Worm (Caenorhabditis elegans) whole organism, L1 larva: Measurements from ENCODE around the gene adm-4.
A peak's percentile ranks its signal among the peaks of the same experiment; 100 is the strongest.

Experiments used
- F16B12.6 ChIP-seq: fragments of 150-350 bp; optimal IDR thresholded peaks from 2 replicates; lab custom pipeline; 2014; ENCODE audit warnings: missing biosample characterization, missing genetic modification characterization
- aha-1 ChIP-seq: fragments of 150-350 bp; optimal IDR thresholded peaks from 2 replicates; lab custom pipeline; 2014; ENCODE audit warnings: missing biosample characterization, missing genetic modification characterization
- ceh-82 ChIP-seq, 3 experiments: fragments of 150-350 bp in 1 of 3; sonication (generic microtip) in 2 of 3; optimal IDR thresholded peaks; 2 replicates each; lab custom pipeline; 2014 to 2017; ENCODE audit warnings: missing biosample characterization in 3 of 3, missing genetic modification characterization in 3 of 3
- ceh-90 ChIP-seq: sonication (generic microtip); optimal IDR thresholded peaks from 2 replicates; lab custom pipeline; 2016; ENCODE audit warnings: missing genetic modification characterization, missing compliant biosample characterization
- efl-1 ChIP-seq, 4 experiments: fragments of 150-350 bp; optimal IDR thresholded peaks in 3 of 4; peaks in 1 of 4; 1 replicate in 1 of 4; 2 replicates in 3 of 4; lab custom pipeline; 2014; ENCODE audit warnings: missing biosample characterization in 2 of 4, missing genetic modification characterization in 2 of 4, missing genetic modification reagents in 2 of 4
- egl-27 ChIP-seq, 2 experiments: fragments of 150-350 bp in 1 of 2; sonication (generic microtip); optimal IDR thresholded peaks; 3 replicates each; lab custom pipeline; 2017 to 2018; ENCODE audit warnings: missing biosample characterization in 2 of 2, missing genetic modification characterization in 2 of 2, missing genetic modification reagents in 2 of 2
- fos-1 ChIP-seq: fragments of 150-350 bp; optimal IDR thresholded peaks from 2 replicates; lab custom pipeline; 2014; ENCODE audit warnings: missing biosample characterization, missing genetic modification characterization
- isw-1 ChIP-seq: fragments of 200-800 bp; sonication (Bioruptor generic); IDR thresholded peaks from 2 replicates; pipeline ENCODE4 v1.3.6; 2022; ENCODE audit warnings: missing genetic modification characterization, missing compliant biosample characterization
- jun-1 ChIP-seq: fragments of 150-350 bp; optimal IDR thresholded peaks from 2 replicates; lab custom pipeline; 2014; ENCODE audit warnings: missing biosample characterization, missing genetic modification reagents, missing genetic modification characterization
- lin-14 ChIP-seq: fragments of 200-800 bp; sonication (Bioruptor generic); optimal IDR thresholded peaks from 2 replicates; lab custom pipeline; 2018; ENCODE audit warnings: mild to moderate bottlenecking, missing genetic modification characterization, moderate library complexity, missing compliant biosample characterization
- lin-39 ChIP-seq: fragments of 150-350 bp; optimal IDR thresholded peaks from 2 replicates; lab custom pipeline; 2014; ENCODE audit warnings: missing biosample characterization, missing genetic modification reagents, missing genetic modification characterization
- lir-3 ChIP-seq: sonication (generic microtip); optimal IDR thresholded peaks from 2 replicates; lab custom pipeline; 2016; ENCODE audit warnings: mild to moderate bottlenecking, missing genetic modification characterization, moderate library complexity, missing compliant biosample characterization; ENCODE audit not compliant: poor library complexity
- mef-2 ChIP-seq: fragments of 150-350 bp; optimal IDR thresholded peaks from 2 replicates; lab custom pipeline; 2014; ENCODE audit warnings: missing biosample characterization, missing genetic modification characterization
- mep-1 ChIP-seq: fragments of 150-350 bp; optimal IDR thresholded peaks from 2 replicates; lab custom pipeline; 2014; ENCODE audit warnings: missing biosample characterization, missing genetic modification characterization
- nhr-77 ChIP-seq: fragments of 150-350 bp; optimal IDR thresholded peaks from 2 replicates; lab custom pipeline; 2014; ENCODE audit warnings: missing biosample characterization, missing genetic modification characterization
- nhr-85 ChIP-seq: sonication (generic microtip); peaks from one replicate; lab custom pipeline; 2016; ENCODE audit warnings: missing genetic modification characterization, inconsistent platforms, missing compliant biosample characterization
- nhr-90 ChIP-seq: sonication (generic microtip); optimal IDR thresholded peaks from 2 replicates; lab custom pipeline; 2016; ENCODE audit warnings: mild to moderate bottlenecking, missing genetic modification characterization, missing compliant biosample characterization; ENCODE audit not compliant: poor library complexity
- pag-3 ChIP-seq: sonication (generic microtip); optimal IDR thresholded peaks from 2 replicates; lab custom pipeline; 2017; ENCODE audit warnings: missing genetic modification characterization, mild to moderate bottlenecking, missing compliant biosample characterization, antibody characterized with exemption, borderline replicate concordance; ENCODE audit not compliant: insufficient read depth
- snu-23 ChIP-seq: sonication (generic microtip); optimal IDR thresholded peaks from 2 replicates; lab custom pipeline; 2016; ENCODE audit warnings: missing genetic modification characterization, missing compliant biosample characterization
- swsn-7 ChIP-seq: sonication (generic microtip); optimal IDR thresholded peaks from 2 replicates; lab custom pipeline; 2016; ENCODE audit warnings: missing genetic modification characterization, missing compliant biosample characterization
- tbx-2 ChIP-seq: sonication (generic microtip); optimal IDR thresholded peaks from 2 replicates; lab custom pipeline; 2016; ENCODE audit warnings: missing genetic modification characterization, missing compliant biosample characterization
- unc-30 ChIP-seq: sonication (generic microtip); optimal IDR thresholded peaks from 2 replicates; lab custom pipeline; 2017; ENCODE audit warnings: missing biosample characterization, missing genetic modification characterization
- unc-86 ChIP-seq: sonication (generic microtip); optimal IDR thresholded peaks from 2 replicates; lab custom pipeline; 2016; ENCODE audit warnings: missing genetic modification characterization, missing compliant biosample characterization
- zag-1 ChIP-seq: fragments of 150-350 bp; optimal IDR thresholded peaks from 2 replicates; lab custom pipeline; 2014; ENCODE audit warnings: missing biosample characterization, missing genetic modification characterization
- zip-4 ChIP-seq: fragments of 200-800 bp; sonication (Bioruptor generic); optimal IDR thresholded peaks from 2 replicates; lab custom pipeline; 2018; ENCODE audit warnings: mild to moderate bottlenecking, missing genetic modification characterization, moderate library complexity, missing compliant biosample characterization
- ztf-11 ChIP-seq, 2 experiments: sonication (generic microtip); optimal IDR thresholded peaks; 2 replicates each; lab custom pipeline; 2016 to 2017; ENCODE audit warnings: missing genetic modification characterization in 2 of 2, missing biosample characterization in 1 of 2, missing compliant biosample characterization in 1 of 2

Gene adm-4

DNA sequence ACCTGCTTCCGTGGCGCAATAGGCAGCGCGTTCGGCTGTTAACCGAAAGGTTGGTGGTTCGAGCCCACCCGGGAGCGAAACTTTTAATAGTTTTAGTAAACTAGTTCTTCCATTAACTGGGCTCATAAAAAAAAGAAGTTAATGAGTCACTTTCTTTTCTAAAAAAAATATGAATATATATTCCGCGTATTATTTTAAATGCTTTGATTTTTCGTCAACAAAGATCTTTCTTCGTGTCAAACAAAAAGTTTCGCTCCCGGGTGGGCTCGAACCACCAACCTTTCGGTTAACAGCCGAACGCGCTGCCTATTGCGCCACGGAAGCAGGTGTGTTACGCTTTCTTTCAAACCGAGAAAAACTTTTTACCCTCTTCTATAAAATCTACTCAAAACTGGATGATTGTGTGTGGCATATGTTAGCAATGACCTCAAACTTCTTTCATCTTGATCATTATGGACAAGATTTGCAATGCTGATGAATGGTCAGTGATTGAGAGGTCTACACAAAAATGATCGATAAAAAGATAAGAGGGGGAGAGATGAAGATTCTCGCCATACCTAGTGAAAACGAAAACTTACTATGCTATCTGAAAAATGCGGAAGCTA, 24.3 kb downstream of the adm-4 start (continued):
- peak; percentile 26 for TF ChIP-seq swsn-7 (tag; lab: Kevin White, UChicago)
- TF ChIP-seq zag-1 (tag; lab: Kevin White, UChicago): no peak
- TF ChIP-seq mef-2 (tag; lab: Kevin White, UChicago): no peak
- TF ChIP-seq lin-39 (tag; lab: Kevin White, UChicago): no peak
- TF ChIP-seq unc-30 (tag; lab: Kevin White, UChicago): no peak
- no peak for TF ChIP-seq ceh-90 (tag; lab: Kevin White, UChicago)
- TF ChIP-seq zip-4 (GFP tag; lab: Kevin White, UChicago): no peak
- TF ChIP-seq jun-1 (tag; lab: Kevin White, UChicago): no peak
- TF ChIP-seq lir-3 (tag; lab: Kevin White, UChicago): peak; percentile 19

DNA sequence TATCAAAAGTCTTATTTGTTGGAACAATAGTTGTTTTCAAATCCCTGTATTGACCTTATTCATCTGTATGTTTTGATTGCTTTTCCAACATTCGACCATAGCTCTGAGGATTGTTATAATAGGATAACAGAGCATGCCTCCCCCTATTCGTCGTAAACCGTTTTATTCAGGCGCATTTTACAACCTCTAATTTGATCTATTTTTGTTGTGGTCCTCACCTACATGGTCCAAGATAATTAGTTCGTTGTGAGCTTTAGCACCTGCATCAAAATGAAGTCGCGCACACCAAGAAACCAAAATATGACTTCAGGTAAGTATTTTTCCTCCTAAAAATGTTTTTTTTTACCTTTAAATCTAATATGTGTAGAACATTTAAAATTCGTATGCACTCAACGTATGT, 45.3 kb downstream of the adm-4 start, which contains the start of gene deg-1:
TSS of gene deg-1 (plus strand) at position 301 of the 400 bp plus-strand sequence.
- TF ChIP-seq mep-1 (tag; lab: Kevin White, UChicago): no peak
- no peak for TF ChIP-seq lin-14 (GFP tag; lab: Kevin White, UChicago)
- no peak for TF ChIP-seq aha-1 (tag; lab: Kevin White, UChicago)
- TF ChIP-seq pag-3 (tag; lab: Kevin White, UChicago): no peak
- no peak for TF ChIP-seq isw-1 (GFP tag; lab: Robert Waterston, UW)
- TF ChIP-seq egl-27 (tag; optimal IDR thresholded peaks at IDR 0.05; lab: Kevin White, UChicago): no peak
- no peak for TF ChIP-seq nhr-85
- no peak for TF ChIP-seq nhr-90 (tag; lab: Kevin White, UChicago)
- no peak for TF ChIP-seq tbx-2
- TF ChIP-seq ceh-82 (tag; optimal IDR thresholded peaks at IDR 0.05; lab: Kevin White, UChicago): no peak
- no peak for TF ChIP-seq fos-1 (tag; lab: Kevin White, UChicago)

- no peak for TF ChIP-seq snu-23
- no peak for TF ChIP-seq efl-1 (optimal IDR thresholded peaks at IDR 0.05; lab: Kevin White, UChicago)
- TF ChIP-seq efl-1 (GFP tag; optimal IDR thresholded peaks at IDR 0.05 in 1 of 2; lab: Kevin White, UChicago): peak in 1 of 2 experiments; percentile 63
Observed at ce11 chrX:7750084-7750483, 48.0 kb downstream of the adm-4 start.

- no peak for TF ChIP-seq ztf-11 (tag; optimal IDR thresholded peaks at IDR 0.05; lab: Kevin White, UChicago)
- no peak for TF ChIP-seq unc-86 (tag; lab: Kevin White, UChicago)
- TF ChIP-seq nhr-85: peak; percentile 65
- no peak for TF ChIP-seq F16B12.6 (tag; lab: Kevin White, UChicago)
- no peak for TF ChIP-seq nhr-77 (tag; lab: Kevin White, UChicago)
Observed at ce11 chrX:7745386-7745785, 52.7 kb downstream of the adm-4 start.
